Fruit fly (Drosophila melanogaster) whole organism, wandering third instar larva: ENCODE results near the gene CG13449.

Source experiments
- Abd-B ChIP-seq: fragments of >200 bp; optimal IDR thresholded peaks from 2 replicates; lab custom pipeline; 2017; ENCODE audit warnings: missing biosample characterization, missing genetic modification characterization
- CG32264 ChIP-seq: fragments of 200-800 bp; sonication (Bioruptor generic); optimal IDR thresholded peaks from 2 replicates; lab custom pipeline; 2016; ENCODE audit warnings: missing biosample characterization, missing genetic modification characterization
- CG9705 ChIP-seq: fragments of 200-800 bp; sonication (Bioruptor generic); optimal IDR thresholded peaks from 2 replicates; lab custom pipeline; 2018; ENCODE audit warnings: missing biosample characterization, mild to moderate bottlenecking, missing genetic modification characterization
- CrebA ChIP-seq: fragments of 200-800 bp; sonication (Bioruptor generic); optimal IDR thresholded peaks from 2 replicates; lab custom pipeline; 2016; ENCODE audit warnings: missing biosample characterization, mild to moderate bottlenecking, missing genetic modification characterization, borderline replicate concordance
- Dfd ChIP-seq: fragments of >200 bp; optimal IDR thresholded peaks from 2 replicates; lab custom pipeline; 2017; ENCODE audit warnings: missing biosample characterization, missing genetic modification characterization
- Dif ChIP-seq: fragments of 200-275, 200-300 bp; sonication (Bioruptor generic); optimal IDR thresholded peaks from 2 replicates; lab custom pipeline; 2018; ENCODE audit warnings: missing biosample characterization, missing genetic modification characterization; ENCODE audit not compliant: partially characterized antibody
- GATAd ChIP-seq: sonication (Bioruptor generic); optimal IDR thresholded peaks from 2 replicates; lab custom pipeline; 2016; ENCODE audit warnings: missing biosample characterization, missing genetic modification characterization
- HLH106 ChIP-seq: fragments of 200-800 bp; optimal IDR thresholded peaks from 3 replicates; lab custom pipeline; 2019; ENCODE audit warnings: missing biosample characterization, mild to moderate bottlenecking, missing genetic modification characterization, moderate library complexity
- Hnf4 ChIP-seq: fragments of 200-800 bp; sonication (Bioruptor generic); optimal IDR thresholded peaks from 2 replicates; lab custom pipeline; 2016; ENCODE audit warnings: missing biosample characterization, mild to moderate bottlenecking, missing genetic modification characterization
- Hr78 ChIP-seq: fragments of >200 bp; optimal IDR thresholded peaks from 2 replicates; lab custom pipeline; 2017; ENCODE audit warnings: missing biosample characterization, missing genetic modification characterization
- Hr83 ChIP-seq: fragments of 200-300 bp; sonication (Bioruptor generic); optimal IDR thresholded peaks from 2 replicates; lab custom pipeline; 2016; ENCODE audit warnings: missing biosample characterization, mild to moderate bottlenecking, missing genetic modification characterization, moderate library complexity; ENCODE audit not compliant: poor library complexity, severe bottlenecking
- Jra ChIP-seq: sonication (Bioruptor generic); optimal IDR thresholded peaks from 2 replicates; lab custom pipeline; 2016; ENCODE audit warnings: missing biosample characterization, missing genetic modification characterization
- Mio ChIP-seq: sonication (Bioruptor generic); optimal IDR thresholded peaks from 2 replicates; lab custom pipeline; 2016; ENCODE audit warnings: missing biosample characterization, missing genetic modification characterization
- Myc ChIP-seq: fragments of >200 bp; optimal IDR thresholded peaks from 2 replicates; lab custom pipeline; 2017
- N ChIP-seq: fragments of >200 bp; optimal IDR thresholded peaks from 2 replicates; lab custom pipeline; 2018; ENCODE audit warnings: missing biosample characterization, missing external identifiers, missing genetic modification characterization
- OdsH ChIP-seq: fragments of 200-800 bp; sonication (Bioruptor generic); optimal IDR thresholded peaks from 2 replicates; lab custom pipeline; 2016; ENCODE audit warnings: missing biosample characterization, mild to moderate bottlenecking, missing genetic modification characterization
- Rel ChIP-seq, 2 experiments: fragments of 200-800 bp; sonication (Bioruptor generic) in 1 of 2; optimal IDR thresholded peaks; 2 replicates in 1 of 2; 3 replicates in 1 of 2; lab custom pipeline; 2016 to 2019; ENCODE audit warnings: mild to moderate bottlenecking in 2 of 2, missing biosample characterization in 2 of 2, missing genetic modification characterization in 2 of 2, moderate library complexity in 1 of 2
- Sp1 ChIP-seq: fragments of 200-800 bp; sonication (Bioruptor generic); optimal IDR thresholded peaks from 3 replicates; lab custom pipeline; 2019; ENCODE audit warnings: missing biosample characterization, mild to moderate bottlenecking, missing genetic modification characterization, moderate library complexity
- Vsx2 ChIP-seq: fragments of 200-300, 225-300 bp; sonication (Bioruptor generic); optimal IDR thresholded peaks from 2 replicates; lab custom pipeline; 2018; ENCODE audit warnings: missing biosample characterization, missing genetic modification characterization; ENCODE audit not compliant: partially characterized antibody
- br ChIP-seq: fragments of 200-800 bp; sonication (Bioruptor generic); optimal IDR thresholded peaks from 2 replicates; lab custom pipeline; 2016; ENCODE audit warnings: missing biosample characterization, missing genetic modification characterization
- brk ChIP-seq: fragments of 200-800 bp; sonication (Bioruptor generic); optimal IDR thresholded peaks from 2 replicates; lab custom pipeline; 2016; ENCODE audit warnings: missing biosample characterization, mild to moderate bottlenecking, missing genetic modification characterization
- dl ChIP-seq, 2 experiments: fragments of 175-275, 200-275 bp in 1 of 2; fragments of 200-275 bp in 1 of 2; sonication (Bioruptor generic); optimal IDR thresholded peaks; lab custom pipeline; 2018; ENCODE audit warnings: mild to moderate bottlenecking in 2 of 2, missing biosample characterization in 2 of 2, missing genetic modification characterization in 2 of 2, moderate library complexity in 2 of 2; ENCODE audit not compliant: partially characterized antibody in 2 of 2, insufficient read depth in 1 of 2
- dmrt93B ChIP-seq: fragments of 200-800 bp; sonication (Bioruptor generic); optimal IDR thresholded peaks from 2 replicates; lab custom pipeline; 2018; ENCODE audit warnings: missing biosample characterization, mild to moderate bottlenecking, missing genetic modification characterization
- dsf ChIP-seq: sonication (Bioruptor generic); optimal IDR thresholded peaks from 2 replicates; lab custom pipeline; 2016; ENCODE audit warnings: missing biosample characterization, missing genetic modification characterization, borderline replicate concordance
- ey ChIP-seq: fragments of 200-800 bp; sonication (Bioruptor generic); optimal IDR thresholded peaks from 2 replicates; lab custom pipeline; 2016; ENCODE audit warnings: missing biosample characterization, missing genetic modification characterization
- foxo ChIP-seq, 2 experiments: fragments of 200-800 bp; sonication (Bioruptor generic); optimal IDR thresholded peaks; 2 replicates in 1 of 2; 3 replicates in 1 of 2; lab custom pipeline; 2016 to 2017; ENCODE audit warnings: missing biosample characterization in 2 of 2, missing genetic modification characterization in 2 of 2
- fru ChIP-seq: fragments of 200-800 bp; sonication (Bioruptor generic); optimal IDR thresholded peaks from 3 replicates; lab custom pipeline; 2016; ENCODE audit warnings: missing biosample characterization, mild to moderate bottlenecking, missing genetic modification characterization
- h ChIP-seq: fragments of 200-800 bp; sonication (Bioruptor generic); optimal IDR thresholded peaks from 3 replicates; lab custom pipeline; 2016; ENCODE audit warnings: missing biosample characterization, mild to moderate bottlenecking, missing genetic modification characterization
- jim ChIP-seq: fragments of 175-275, 200-325 bp; sonication (Bioruptor generic); optimal IDR thresholded peaks from 2 replicates; lab custom pipeline; 2016; ENCODE audit warnings: missing biosample characterization, mild to moderate bottlenecking, missing genetic modification characterization
- lola ChIP-seq: fragments of >200 bp; optimal IDR thresholded peaks from 2 replicates; lab custom pipeline; 2017; ENCODE audit warnings: missing biosample characterization, missing genetic modification characterization
- pan ChIP-seq: fragments of >200 bp; optimal IDR thresholded peaks from 2 replicates; lab custom pipeline; 2017
- psq ChIP-seq: fragments of 200-800 bp; sonication (Bioruptor generic); optimal IDR thresholded peaks from 3 replicates; lab custom pipeline; 2017; ENCODE audit warnings: missing biosample characterization, mild to moderate bottlenecking, missing genetic modification characterization, moderate library complexity
- rgr ChIP-seq: fragments of 200-800 bp; sonication (Bioruptor generic); optimal IDR thresholded peaks from 3 replicates; lab custom pipeline; 2016; ENCODE audit warnings: missing biosample characterization, mild to moderate bottlenecking, missing genetic modification characterization
- sage ChIP-seq: fragments of 200-800 bp; sonication (Bioruptor generic); optimal IDR thresholded peaks from 2 replicates; lab custom pipeline; 2016; ENCODE audit warnings: missing biosample characterization, mild to moderate bottlenecking, missing genetic modification characterization
- sv ChIP-seq: fragments of 200-800 bp; sonication (Bioruptor generic); optimal IDR thresholded peaks from 3 replicates; lab custom pipeline; 2016; ENCODE audit warnings: missing biosample characterization, missing genetic modification characterization
- tai ChIP-seq: sonication (Bioruptor generic); optimal IDR thresholded peaks from 2 replicates; lab custom pipeline; 2016; ENCODE audit warnings: missing biosample characterization, missing genetic modification characterization
- usp ChIP-seq: fragments of >200 bp; optimal IDR thresholded peaks from 2 replicates; lab custom pipeline; 2017; ENCODE audit warnings: missing biosample characterization, missing genetic modification characterization
- woc ChIP-seq: sonication (Bioruptor generic); optimal IDR thresholded peaks from 2 replicates; lab custom pipeline; 2016; ENCODE audit warnings: missing biosample characterization, mild to moderate bottlenecking, missing genetic modification characterization

CG13449 gene

dm6 chr3L:15646182-15646581 is 33.6 kb upstream of the CG13449 start:
- TF ChIP-seq Hr78 (GFP tag; lab: Kevin White, UChicago): no peak
- TF ChIP-seq CrebA: no peak
- no peak for TF ChIP-seq psq (GFP tag; lab: Kevin White, UChicago)
- no peak for TF ChIP-seq OdsH (GFP tag; lab: Kevin White, UChicago)
- TF ChIP-seq HLH106 (tag; lab: Kevin White, UChicago): no peak
- TF ChIP-seq Hnf4 (GFP tag; lab: Kevin White, UChicago): no peak
- TF ChIP-seq Hr83: no peak
- TF ChIP-seq woc (GFP tag; lab: Kevin White, UChicago): no peak
- no peak for TF ChIP-seq sv
- no peak for TF ChIP-seq Dif
- no peak for TF ChIP-seq dmrt93B (GFP tag; lab: Kevin White, UChicago)

dm6 chr3L:15641590-15642019 is 29.0 kb upstream of the CG13449 start:
- TF ChIP-seq pan (lab: Kevin White, UChicago) (no peak), lola (GFP tag; lab: Kevin White, UChicago) (no peak), brk (no peak), HLH106 (tag; lab: Kevin White, UChicago) (peak; percentile 23), Jra (no peak), Dfd (GFP tag; lab: Kevin White, UChicago) (no peak), fru (peak; percentile 8), tai (GFP tag; lab: Kevin White, UChicago) (no peak), usp (GFP tag; lab: Kevin White, UChicago) (no peak), OdsH (GFP tag; lab: Kevin White, UChicago) (no peak), woc (GFP tag; lab: Kevin White, UChicago) (no peak), Vsx2 (GFP tag; lab: Kevin White, UChicago) (no peak), CG9705 (GFP tag; lab: Kevin White, UChicago) (no peak), dsf (GFP tag; lab: Kevin White, UChicago) (no peak), Abd-B (GFP tag; lab: Kevin White, UChicago) (no peak), CG32264 (GFP tag; lab: Kevin White, UChicago) (no peak), psq (GFP tag; lab: Kevin White, UChicago) (no peak), Hnf4 (GFP tag; lab: Kevin White, UChicago) (no peak), dl (GFP tag; optimal IDR thresholded peaks at IDR 0.05; lab: Kevin White, UChicago; ENCODE audit: insufficient read depth in 1 of 2, partially characterized antibody in 2 of 2) (no peak), dmrt93B (GFP tag; lab: Kevin White, UChicago) (no peak), CrebA (no peak), Myc (no peak), N (GFP tag; lab: Kevin White, UChicago) (no peak), Dif (no peak), Mio (GFP tag; lab: Kevin White, UChicago) (no peak), rgr (GFP tag; lab: Kevin White, UChicago) (no peak), foxo (GFP tag; optimal IDR thresholded peaks at IDR 0.05; lab: Kevin White, UChicago) (peak in 1 of 2 experiments; percentile 25), jim (GFP tag; lab: Kevin White, UChicago) (no peak), sage (GFP tag; lab: Kevin White, UChicago) (no peak), sv (no peak), Hr83 (no peak), Sp1 (GFP tag; lab: Kevin White, UChicago) (peak; percentile 4), h (GFP tag; lab: Kevin White, UChicago) (no peak), GATAd (no peak), Hr78 (GFP tag; lab: Kevin White, UChicago) (no peak), br (GFP tag; lab: Kevin White, UChicago) (peak; percentile 20), Rel (GFP tag; optimal IDR thresholded peaks at IDR 0.05; lab: Kevin White, UChicago) (no peak), Rel (tag; optimal IDR thresholded peaks at IDR 0.05; lab: Kevin White, UChicago) (no peak), ey (GFP tag; lab: Kevin White, UChicago) (peak; percentile 11)

- no peak for TF ChIP-seq CG9705 (GFP tag; lab: Kevin White, UChicago)
- TF ChIP-seq Dfd (GFP tag; lab: Kevin White, UChicago): no peak
- TF ChIP-seq lola (GFP tag; lab: Kevin White, UChicago): no peak
- TF ChIP-seq foxo (GFP tag; optimal IDR thresholded peaks at IDR 0.05; lab: Kevin White, UChicago): no peak
- TF ChIP-seq Hnf4 (GFP tag; lab: Kevin White, UChicago): no peak
- no peak for TF ChIP-seq tai (GFP tag; lab: Kevin White, UChicago)
- TF ChIP-seq rgr (GFP tag; lab: Kevin White, UChicago): no peak
- no peak for TF ChIP-seq jim (GFP tag; lab: Kevin White, UChicago)
- no peak for TF ChIP-seq Sp1 (GFP tag; lab: Kevin White, UChicago)
- no peak for TF ChIP-seq Hr78 (GFP tag; lab: Kevin White, UChicago)
- TF ChIP-seq Jra: no peak
- no peak for TF ChIP-seq Mio (GFP tag; lab: Kevin White, UChicago)
- no peak for TF ChIP-seq dsf (GFP tag; lab: Kevin White, UChicago)
- TF ChIP-seq dmrt93B (GFP tag; lab: Kevin White, UChicago): no peak
- no peak for TF ChIP-seq Myc
- no peak for TF ChIP-seq brk
- no peak for TF ChIP-seq Rel (GFP tag; optimal IDR thresholded peaks at IDR 0.05; lab: Kevin White, UChicago)
- no peak for TF ChIP-seq Rel (tag; optimal IDR thresholded peaks at IDR 0.05; lab: Kevin White, UChicago)
- TF ChIP-seq GATAd: no peak
These were observed 27.4 kb upstream of the CG13449 start for dm6 chr3L:15639978-15640377.
